Fruit fly (Drosophila melanogaster): ENCODE measurements around the gene Jon65Aiv.

The Jon65Aiv gene

dm6 chr3L:5989391-5990156 lies 49.4 kb upstream of the Jon65Aiv start (continued):
- TF ChIP-seq gro (GFP tag; optimal IDR thresholded peaks at IDR 0.05) (no peak), CG18764 (GFP tag; optimal IDR thresholded peaks at IDR 0.05) (no peak), Ptx1 (GFP tag; IDR thresholded peaks at IDR 0.05) (no peak), Bteb2 (GFP tag; optimal IDR thresholded peaks at IDR 0.05) (no peak), CG17359 (tag; optimal IDR thresholded peaks at IDR 0.05) (peak; percentile 5), sens (GFP tag) (peak; percentile 80), CG8089 (GFP tag; optimal IDR thresholded peaks at IDR 0.05) (no peak), br (optimal IDR thresholded peaks at IDR 0.05) (no peak), dmrt99B (tag; optimal IDR thresholded peaks at IDR 0.05) (peak; percentile 23), Med (GFP tag) (no peak), Hey (tag; optimal IDR thresholded peaks at IDR 0.05) (peak; percentile 67), zfh2 (GFP tag; optimal IDR thresholded peaks at IDR 0.05) (no peak), CG12744 (GFP tag; optimal IDR thresholded peaks at IDR 0.05) (no peak), CG33213 (GFP tag; optimal IDR thresholded peaks at IDR 0.05) (no peak), phol (tag; optimal IDR thresholded peaks at IDR 0.05) (peak; percentile 64), esg (GFP tag; conservative IDR thresholded peaks at IDR 0.05) (no peak), nau (GFP tag; optimal IDR thresholded peaks at IDR 0.05) (peak; percentile 6), seq (GFP tag; IDR thresholded peaks at IDR 0.05) (no peak), bsh (GFP tag; optimal IDR thresholded peaks at IDR 0.05) (no peak), bigmax (GFP tag; optimal IDR thresholded peaks at IDR 0.05) (no peak), CG10654 (GFP tag; optimal IDR thresholded peaks at IDR 0.05) (no peak), cas (GFP tag; IDR thresholded peaks at IDR 0.05) (no peak), CG10147 (GFP tag; optimal IDR thresholded peaks at IDR 0.05) (no peak), Ssrp (tag; optimal IDR thresholded peaks at IDR 0.05) (peak; percentile 11), bab2 (GFP tag; optimal IDR thresholded peaks at IDR 0.05) (no peak), Bdp1 (GFP tag; optimal IDR thresholded peaks at IDR 0.05) (no peak), pzg (GFP tag; optimal IDR thresholded peaks at IDR 0.05) (no peak), dmrt11E (tag; optimal IDR thresholded peaks at IDR 0.05) (peak; percentile 25), gem (tag; optimal IDR thresholded peaks at IDR 0.05) (peak; percentile 43), CG7556 (GFP tag; optimal IDR thresholded peaks at IDR 0.05) (peak; percentile 3), ab (GFP tag; optimal IDR thresholded peaks at IDR 0.05) (no peak), vvl (GFP tag; IDR thresholded peaks at IDR 0.05) (no peak), HLH3B (GFP tag; IDR thresholded peaks at IDR 0.05) (no peak)

- TF ChIP-seq CG1603 (tag; optimal IDR thresholded peaks at IDR 0.05) (peak; percentile 3), CG2202 (tag; optimal IDR thresholded peaks at IDR 0.05) (peak; percentile 15), fd64A (GFP tag; optimal IDR thresholded peaks at IDR 0.05) (peak; percentile 17), ATbp (GFP tag; optimal IDR thresholded peaks at IDR 0.05) (peak; percentile 64), crol (GFP tag; IDR thresholded peaks at IDR 0.05) (no peak), CG2875 (GFP tag; optimal IDR thresholded peaks at IDR 0.05) (peak; percentile 19), CG8359 (GFP tag; optimal IDR thresholded peaks at IDR 0.05; ENCODE audit: borderline replicate concordance) (peak; percentile 29), emc (GFP tag; optimal IDR thresholded peaks at IDR 0.05) (no peak), MTF-1 (GFP tag; optimal IDR thresholded peaks at IDR 0.05; ENCODE audit: borderline replicate concordance) (peak; percentile 1), nerfin-1 (tag; optimal IDR thresholded peaks at IDR 0.05) (peak; percentile 14), CG2678 (tag; optimal IDR thresholded peaks at IDR 0.05) (peak; percentile 15), CG2712 (tag; optimal IDR thresholded peaks at IDR 0.05) (peak; percentile 11), h (optimal IDR thresholded peaks at IDR 0.05) (no peak), nom (GFP tag; optimal IDR thresholded peaks at IDR 0.05) (no peak), CG10267 (tag; optimal IDR thresholded peaks at IDR 0.05) (no peak), CG15696 (tag; optimal IDR thresholded peaks at IDR 0.05) (peak; percentile 3), gfzf (GFP tag; optimal IDR thresholded peaks at IDR 0.05) (no peak), CG18764 (GFP tag; optimal IDR thresholded peaks at IDR 0.05) (no peak), CG4360 (GFP tag; IDR thresholded peaks at IDR 0.05) (0 out of 2 replicates have a peak, but pooled peaks have one; percentile 41), dmrt11E (tag; optimal IDR thresholded peaks at IDR 0.05) (peak; percentile 16)
These were observed 46.7 kb upstream of the Jon65Aiv start for dm6 chr3L:5992249-5992648.
